Worm (Caenorhabditis elegans): ENCODE measurements around the gene Y25C1A.6.

Y25C1A.6 gene

DNA sequence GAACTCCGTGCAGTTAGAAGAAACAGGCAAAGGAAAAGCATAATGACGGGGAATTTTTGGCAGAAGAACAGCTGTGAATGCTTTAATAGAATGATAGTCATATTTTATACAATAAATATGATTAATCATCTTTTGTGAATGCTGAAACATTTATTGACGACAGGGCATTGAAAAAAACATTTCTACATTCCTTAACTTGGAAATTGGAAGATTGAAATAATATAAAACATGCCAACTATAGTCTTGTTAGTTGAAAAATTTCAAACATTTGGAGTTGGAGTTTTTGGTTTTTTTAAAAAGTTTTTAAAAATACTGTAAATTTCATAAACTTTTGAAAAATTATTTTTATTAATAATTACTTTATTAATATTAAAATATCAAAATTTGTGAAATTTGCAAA, 36.0 kb downstream of the Y25C1A.6 start, which contains the start of gene Y25C1A.14:
Y25C1A.14 (minus strand) TSS at position 101 of the 400 bp plus-strand sequence.
- TF ChIP-seq ZK546.5 (tag; optimal IDR thresholded peaks at IDR 0.05), result no peak

DNA sequence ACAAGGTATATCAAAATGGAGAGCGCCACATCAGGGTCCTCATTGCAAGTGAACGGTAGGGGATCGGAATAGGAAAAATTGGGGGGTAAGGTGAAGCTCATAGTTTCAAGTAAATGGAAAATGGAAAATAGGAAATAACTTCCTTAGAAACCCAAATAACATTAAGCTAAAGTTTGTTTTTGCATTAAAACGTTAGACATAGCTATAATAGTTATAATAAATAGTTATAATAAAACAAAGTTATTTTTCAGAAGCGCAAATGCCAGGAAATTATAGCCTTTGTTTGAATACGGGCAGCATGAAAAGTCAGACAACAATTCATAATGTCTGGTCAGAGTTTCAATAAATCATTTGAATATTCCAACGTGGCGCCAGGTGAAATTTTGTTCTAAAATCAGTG, 39.7 kb downstream of the Y25C1A.6 start, which contains the start of gene srg-24:
srg-24 (minus strand) TSS at position 101 of the 400 bp plus-strand sequence.
- TF ChIP-seq egl-27 (tag; optimal IDR thresholded peaks at IDR 0.05) (no peak), nhr-28 (tag; optimal IDR thresholded peaks at IDR 0.05) (no peak), nhr-23 (tag; optimal IDR thresholded peaks at IDR 0.05) (no peak), ceh-9 (tag; optimal IDR thresholded peaks at IDR 0.05) (no peak), nhr-77 (tag; optimal IDR thresholded peaks at IDR 0.05) (no peak), ceh-82 (tag; optimal IDR thresholded peaks at IDR 0.05) (no peak), lin-15B (tag; optimal IDR thresholded peaks at IDR 0.05) (no peak), ama-1 (optimal IDR thresholded peaks at IDR 0.05) (no peak), fos-1 (tag; optimal IDR thresholded peaks at IDR 0.05) (no peak)

ce11 chrII:3102018-3102417, 41.1 kb downstream of the Y25C1A.6 start, which contains the start of gene clec-121:
TSS of gene clec-121 (plus strand) at chrII:3102318.
- TF ChIP-seq ztf-4 (tag; optimal IDR thresholded peaks at IDR 0.05) (no peak), ceh-9 (tag; optimal IDR thresholded peaks at IDR 0.05) (no peak), eor-1 (tag; optimal IDR thresholded peaks at IDR 0.05) (no peak), nhr-43 (tag; optimal IDR thresholded peaks at IDR 0.05; ENCODE audit: poor library complexity, severe bottlenecking) (no peak), nhr-76 (tag; optimal IDR thresholded peaks at IDR 0.05) (no peak), pha-4 (tag; optimal IDR thresholded peaks at IDR 0.05) (no peak), tbx-2 (tag; optimal IDR thresholded peaks at IDR 0.05) (no peak), ztf-11 (tag; optimal IDR thresholded peaks at IDR 0.05) (no peak), ZK546.5 (tag; optimal IDR thresholded peaks at IDR 0.05) (no peak)

DNA sequence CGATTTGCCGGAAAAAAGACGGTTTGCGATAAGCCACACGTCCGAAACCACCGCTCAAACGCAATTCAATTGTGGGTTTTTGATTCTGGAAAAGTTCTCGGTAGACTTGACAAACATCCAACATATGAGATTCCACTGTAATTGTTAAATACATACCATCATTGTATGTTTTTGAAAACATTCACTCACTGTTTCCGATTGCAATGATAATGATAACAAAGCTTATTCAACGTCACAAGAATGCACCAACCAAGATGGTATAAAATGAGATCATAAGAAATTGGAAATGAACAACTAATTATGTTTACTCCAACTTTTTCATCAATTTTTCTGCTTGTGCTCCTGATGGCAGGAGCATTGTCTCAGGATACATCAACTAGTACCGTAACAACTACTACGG, 44.9 kb downstream of the Y25C1A.6 start, which contains the start of gene clec-122:
clec-122 (plus strand) TSS at position 301 of the 400 bp plus-strand sequence.
- TF ChIP-seq mdl-1 (tag; optimal IDR thresholded peaks at IDR 0.05) (no peak), nfya-1 (tag; optimal IDR thresholded peaks at IDR 0.05; ENCODE audit: insufficient read depth) (no peak), lsy-12 (tag; optimal IDR thresholded peaks at IDR 0.05) (no peak), nhr-28 (tag; optimal IDR thresholded peaks at IDR 0.05) (no peak), aly-2 (tag; optimal IDR thresholded peaks at IDR 0.05) (no peak), lin-39 (tag; optimal IDR thresholded peaks at IDR 0.05) (no peak), R02D3.7 (tag; optimal IDR thresholded peaks at IDR 0.05) (no peak)

DNA sequence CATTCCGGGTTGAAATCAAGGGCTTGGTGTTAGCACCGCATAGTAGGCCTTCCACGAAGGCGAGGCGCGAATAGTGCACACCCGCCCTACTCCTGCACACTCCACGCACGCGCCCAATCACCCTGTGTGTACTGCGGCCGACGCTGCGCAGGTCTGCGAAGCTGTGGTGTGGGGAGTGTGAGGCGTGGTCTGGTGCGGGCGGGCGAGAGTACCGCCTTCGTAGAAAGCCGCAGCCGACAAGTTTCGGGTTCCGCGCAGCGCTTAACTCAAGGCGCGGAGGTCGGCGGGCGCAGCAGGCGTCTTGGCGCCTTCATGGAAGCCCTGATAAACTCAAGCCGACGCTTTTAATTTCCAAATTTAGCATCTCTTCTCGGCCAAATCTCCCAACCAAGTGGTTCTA, 47.2 kb downstream of the Y25C1A.6 start:
- TF ChIP-seq lin-39 (tag; optimal IDR thresholded peaks at IDR 0.05), result no peak

ce11 chrII:3109533-3109932, 48.7 kb downstream of the Y25C1A.6 start:
- TF ChIP-seq egl-27 (tag; optimal IDR thresholded peaks at IDR 0.05) (no peak), nfya-1 (tag; optimal IDR thresholded peaks at IDR 0.05; ENCODE audit: insufficient read depth) (no peak), hmg-11 (tag; optimal IDR thresholded peaks at IDR 0.05) (no peak), nhr-12 (tag; optimal IDR thresholded peaks at IDR 0.05) (no peak), egl-5 (tag; optimal IDR thresholded peaks at IDR 0.05) (no peak), ztf-11 (tag; optimal IDR thresholded peaks at IDR 0.05) (no peak), nhr-43 (tag; optimal IDR thresholded peaks at IDR 0.05; ENCODE audit: poor library complexity, severe bottlenecking) (no peak), lin-39 (tag; optimal IDR thresholded peaks at IDR 0.05) (no peak), aly-2 (tag; optimal IDR thresholded peaks at IDR 0.05) (no peak), skn-1 (tag; optimal IDR thresholded peaks at IDR 0.05) (no peak), elt-2 (tag; optimal IDR thresholded peaks at IDR 0.05) (no peak), pqm-1 (tag; optimal IDR thresholded peaks at IDR 0.05) (no peak), unc-39 (tag; optimal IDR thresholded peaks at IDR 0.05) (no peak), elt-3 (tag; optimal IDR thresholded peaks at IDR 0.05) (no peak), ama-1 (optimal IDR thresholded peaks at IDR 0.05) (no peak), ceh-28 (tag; optimal IDR thresholded peaks at IDR 0.05) (no peak)

Data from whole organism, L3 larva.